Fruit fly (Drosophila melanogaster): ENCODE results near the gene Z600.

The Z600 gene

dm6 chr3L:15539903-15540409, 31.1 kb downstream of the Z600 start:
- no peak for TF ChIP-seq h (optimal IDR thresholded peaks at IDR 0.05)
- TF ChIP-seq ttk (optimal IDR thresholded peaks at IDR 0.05): no peak
- TF ChIP-seq Sin3A (optimal IDR thresholded peaks at IDR 0.05): no peak
- TF ChIP-seq insv (optimal IDR thresholded peaks at IDR 0.05): no peak
- TF ChIP-seq psq (optimal IDR thresholded peaks at IDR 0.05): no peak
- TF ChIP-seq Myc (optimal IDR thresholded peaks at IDR 0.05): no peak

dm6 chr3L:15540682-15541081, 31.8 kb downstream of the Z600 start:
- no peak for TF ChIP-seq ttk (optimal IDR thresholded peaks at IDR 0.05)
- TF ChIP-seq Myc (optimal IDR thresholded peaks at IDR 0.05): no peak
- TF ChIP-seq h (optimal IDR thresholded peaks at IDR 0.05): no peak
- no peak for TF ChIP-seq Sin3A (optimal IDR thresholded peaks at IDR 0.05)
- no peak for TF ChIP-seq insv (optimal IDR thresholded peaks at IDR 0.05)
- no peak for TF ChIP-seq psq (optimal IDR thresholded peaks at IDR 0.05)

- no peak for TF ChIP-seq psq (optimal IDR thresholded peaks at IDR 0.05)
- no peak for TF ChIP-seq h (optimal IDR thresholded peaks at IDR 0.05)
- TF ChIP-seq Sin3A (optimal IDR thresholded peaks at IDR 0.05): no peak
- no peak for TF ChIP-seq ttk (optimal IDR thresholded peaks at IDR 0.05)
- TF ChIP-seq Myc (optimal IDR thresholded peaks at IDR 0.05): no peak
- TF ChIP-seq insv (optimal IDR thresholded peaks at IDR 0.05): no peak
Measured at dm6 chr3L:15541281-15541680, 32.4 kb downstream of the Z600 start.

dm6 chr3L:15543049-15543448, 34.2 kb downstream of the Z600 start:
- TF ChIP-seq ttk (optimal IDR thresholded peaks at IDR 0.05) (no peak), Sin3A (optimal IDR thresholded peaks at IDR 0.05) (no peak), h (optimal IDR thresholded peaks at IDR 0.05) (no peak), insv (optimal IDR thresholded peaks at IDR 0.05) (no peak), psq (optimal IDR thresholded peaks at IDR 0.05) (no peak), Myc (optimal IDR thresholded peaks at IDR 0.05) (no peak)

- TF ChIP-seq Sin3A (optimal IDR thresholded peaks at IDR 0.05): no peak
Measured at dm6 chr3L:15543467-15543866, 34.6 kb downstream of the Z600 start.

- no peak for TF ChIP-seq psq (optimal IDR thresholded peaks at IDR 0.05)
- TF ChIP-seq Myc (optimal IDR thresholded peaks at IDR 0.05): no peak
- TF ChIP-seq ttk (optimal IDR thresholded peaks at IDR 0.05): no peak
- TF ChIP-seq h (optimal IDR thresholded peaks at IDR 0.05): no peak
- TF ChIP-seq Sin3A (optimal IDR thresholded peaks at IDR 0.05): no peak
- no peak for TF ChIP-seq insv (optimal IDR thresholded peaks at IDR 0.05)
Measured at dm6 chr3L:15544455-15545415, 35.9 kb downstream of the Z600 start.

dm6 chr3L:15547187-15547790, 38.4 kb downstream of the Z600 start:
- TF ChIP-seq psq (optimal IDR thresholded peaks at IDR 0.05): no peak
- no peak for TF ChIP-seq ttk (optimal IDR thresholded peaks at IDR 0.05)
- TF ChIP-seq insv (optimal IDR thresholded peaks at IDR 0.05): no peak
- TF ChIP-seq h (optimal IDR thresholded peaks at IDR 0.05): no peak
- no peak for TF ChIP-seq Sin3A (optimal IDR thresholded peaks at IDR 0.05)
- no peak for TF ChIP-seq Myc (optimal IDR thresholded peaks at IDR 0.05)

- TF ChIP-seq h (optimal IDR thresholded peaks at IDR 0.05): no peak
- TF ChIP-seq psq (optimal IDR thresholded peaks at IDR 0.05): no peak
- TF ChIP-seq Myc (optimal IDR thresholded peaks at IDR 0.05): no peak
- no peak for TF ChIP-seq Sin3A (optimal IDR thresholded peaks at IDR 0.05)
- TF ChIP-seq insv (optimal IDR thresholded peaks at IDR 0.05): no peak
- TF ChIP-seq ttk (optimal IDR thresholded peaks at IDR 0.05): no peak
Measured at dm6 chr3L:15548843-15549242, 40.0 kb downstream of the Z600 start.

- TF ChIP-seq insv (optimal IDR thresholded peaks at IDR 0.05) (no peak), Myc (optimal IDR thresholded peaks at IDR 0.05) (no peak), h (optimal IDR thresholded peaks at IDR 0.05) (no peak), ttk (optimal IDR thresholded peaks at IDR 0.05) (no peak), psq (optimal IDR thresholded peaks at IDR 0.05) (no peak), Sin3A (optimal IDR thresholded peaks at IDR 0.05) (no peak)
Measured at dm6 chr3L:15553993-15554644, 45.3 kb downstream of the Z600 start, which contains the start of gene AGO2. TSS of gene AGO2 (plus strand) at chr3L:15554113.

Data from Kc167 (cell line).